Fruit fly (Drosophila melanogaster) whole organism, wandering third instar larva: ENCODE data around the gene Cpr78Ca.

Experiments used
- Abd-B ChIP-seq: fragments of >200 bp; optimal IDR thresholded peaks from 2 replicates; lab custom pipeline; 2017; ENCODE audit warnings: missing biosample characterization, missing genetic modification characterization
- CG32264 ChIP-seq: fragments of 200-800 bp; sonication (Bioruptor generic); optimal IDR thresholded peaks from 2 replicates; lab custom pipeline; 2016; ENCODE audit warnings: missing biosample characterization, missing genetic modification characterization
- CG9705 ChIP-seq: fragments of 200-800 bp; sonication (Bioruptor generic); optimal IDR thresholded peaks from 2 replicates; lab custom pipeline; 2018; ENCODE audit warnings: missing biosample characterization, mild to moderate bottlenecking, missing genetic modification characterization
- CrebA ChIP-seq: fragments of 200-800 bp; sonication (Bioruptor generic); optimal IDR thresholded peaks from 2 replicates; lab custom pipeline; 2016; ENCODE audit warnings: missing biosample characterization, mild to moderate bottlenecking, missing genetic modification characterization, borderline replicate concordance
- Dfd ChIP-seq: fragments of >200 bp; optimal IDR thresholded peaks from 2 replicates; lab custom pipeline; 2017; ENCODE audit warnings: missing biosample characterization, missing genetic modification characterization
- Dif ChIP-seq: fragments of 200-275, 200-300 bp; sonication (Bioruptor generic); optimal IDR thresholded peaks from 2 replicates; lab custom pipeline; 2018; ENCODE audit warnings: missing biosample characterization, missing genetic modification characterization; ENCODE audit not compliant: partially characterized antibody
- GATAd ChIP-seq: sonication (Bioruptor generic); optimal IDR thresholded peaks from 2 replicates; lab custom pipeline; 2016; ENCODE audit warnings: missing biosample characterization, missing genetic modification characterization
- HLH106 ChIP-seq: fragments of 200-800 bp; optimal IDR thresholded peaks from 3 replicates; lab custom pipeline; 2019; ENCODE audit warnings: missing biosample characterization, mild to moderate bottlenecking, missing genetic modification characterization, moderate library complexity
- Hnf4 ChIP-seq: fragments of 200-800 bp; sonication (Bioruptor generic); optimal IDR thresholded peaks from 2 replicates; lab custom pipeline; 2016; ENCODE audit warnings: missing biosample characterization, mild to moderate bottlenecking, missing genetic modification characterization
- Hr78 ChIP-seq: fragments of >200 bp; optimal IDR thresholded peaks from 2 replicates; lab custom pipeline; 2017; ENCODE audit warnings: missing biosample characterization, missing genetic modification characterization
- Jra ChIP-seq: sonication (Bioruptor generic); optimal IDR thresholded peaks from 2 replicates; lab custom pipeline; 2016; ENCODE audit warnings: missing biosample characterization, missing genetic modification characterization
- Myc ChIP-seq: fragments of >200 bp; optimal IDR thresholded peaks from 2 replicates; lab custom pipeline; 2017
- N ChIP-seq: fragments of >200 bp; optimal IDR thresholded peaks from 2 replicates; lab custom pipeline; 2018; ENCODE audit warnings: missing biosample characterization, missing external identifiers, missing genetic modification characterization
- OdsH ChIP-seq: fragments of 200-800 bp; sonication (Bioruptor generic); optimal IDR thresholded peaks from 2 replicates; lab custom pipeline; 2016; ENCODE audit warnings: missing biosample characterization, mild to moderate bottlenecking, missing genetic modification characterization
- Rel ChIP-seq, 2 experiments: fragments of 200-800 bp; sonication (Bioruptor generic) in 1 of 2; optimal IDR thresholded peaks; 2 replicates in 1 of 2; 3 replicates in 1 of 2; lab custom pipeline; 2016 to 2019; ENCODE audit warnings: mild to moderate bottlenecking in 2 of 2, missing biosample characterization in 2 of 2, missing genetic modification characterization in 2 of 2, moderate library complexity in 1 of 2
- Sp1 ChIP-seq: fragments of 200-800 bp; sonication (Bioruptor generic); optimal IDR thresholded peaks from 3 replicates; lab custom pipeline; 2019; ENCODE audit warnings: missing biosample characterization, mild to moderate bottlenecking, missing genetic modification characterization, moderate library complexity
- Vsx2 ChIP-seq: fragments of 200-300, 225-300 bp; sonication (Bioruptor generic); optimal IDR thresholded peaks from 2 replicates; lab custom pipeline; 2018; ENCODE audit warnings: missing biosample characterization, missing genetic modification characterization; ENCODE audit not compliant: partially characterized antibody
- br ChIP-seq: fragments of 200-800 bp; sonication (Bioruptor generic); optimal IDR thresholded peaks from 2 replicates; lab custom pipeline; 2016; ENCODE audit warnings: missing biosample characterization, missing genetic modification characterization
- brk ChIP-seq: fragments of 200-800 bp; sonication (Bioruptor generic); optimal IDR thresholded peaks from 2 replicates; lab custom pipeline; 2016; ENCODE audit warnings: missing biosample characterization, mild to moderate bottlenecking, missing genetic modification characterization
- dl ChIP-seq, 2 experiments: fragments of 175-275, 200-275 bp in 1 of 2; fragments of 200-275 bp in 1 of 2; sonication (Bioruptor generic); optimal IDR thresholded peaks; lab custom pipeline; 2018; ENCODE audit warnings: mild to moderate bottlenecking in 2 of 2, missing biosample characterization in 2 of 2, missing genetic modification characterization in 2 of 2, moderate library complexity in 2 of 2; ENCODE audit not compliant: partially characterized antibody in 2 of 2, insufficient read depth in 1 of 2
- dmrt93B ChIP-seq: fragments of 200-800 bp; sonication (Bioruptor generic); optimal IDR thresholded peaks from 2 replicates; lab custom pipeline; 2018; ENCODE audit warnings: missing biosample characterization, mild to moderate bottlenecking, missing genetic modification characterization
- dsf ChIP-seq: sonication (Bioruptor generic); optimal IDR thresholded peaks from 2 replicates; lab custom pipeline; 2016; ENCODE audit warnings: missing biosample characterization, missing genetic modification characterization, borderline replicate concordance
- foxo ChIP-seq, 2 experiments: fragments of 200-800 bp; sonication (Bioruptor generic); optimal IDR thresholded peaks; 2 replicates in 1 of 2; 3 replicates in 1 of 2; lab custom pipeline; 2016 to 2017; ENCODE audit warnings: missing biosample characterization in 2 of 2, missing genetic modification characterization in 2 of 2
- fru ChIP-seq: fragments of 200-800 bp; sonication (Bioruptor generic); optimal IDR thresholded peaks from 3 replicates; lab custom pipeline; 2016; ENCODE audit warnings: missing biosample characterization, mild to moderate bottlenecking, missing genetic modification characterization
- h ChIP-seq: fragments of 200-800 bp; sonication (Bioruptor generic); optimal IDR thresholded peaks from 3 replicates; lab custom pipeline; 2016; ENCODE audit warnings: missing biosample characterization, mild to moderate bottlenecking, missing genetic modification characterization
- jim ChIP-seq: fragments of 175-275, 200-325 bp; sonication (Bioruptor generic); optimal IDR thresholded peaks from 2 replicates; lab custom pipeline; 2016; ENCODE audit warnings: missing biosample characterization, mild to moderate bottlenecking, missing genetic modification characterization
- lola ChIP-seq: fragments of >200 bp; optimal IDR thresholded peaks from 2 replicates; lab custom pipeline; 2017; ENCODE audit warnings: missing biosample characterization, missing genetic modification characterization
- pan ChIP-seq: fragments of >200 bp; optimal IDR thresholded peaks from 2 replicates; lab custom pipeline; 2017
- psq ChIP-seq: fragments of 200-800 bp; sonication (Bioruptor generic); optimal IDR thresholded peaks from 3 replicates; lab custom pipeline; 2017; ENCODE audit warnings: missing biosample characterization, mild to moderate bottlenecking, missing genetic modification characterization, moderate library complexity
- rgr ChIP-seq: fragments of 200-800 bp; sonication (Bioruptor generic); optimal IDR thresholded peaks from 3 replicates; lab custom pipeline; 2016; ENCODE audit warnings: missing biosample characterization, mild to moderate bottlenecking, missing genetic modification characterization
- sage ChIP-seq: fragments of 200-800 bp; sonication (Bioruptor generic); optimal IDR thresholded peaks from 2 replicates; lab custom pipeline; 2016; ENCODE audit warnings: missing biosample characterization, mild to moderate bottlenecking, missing genetic modification characterization
- sv ChIP-seq: fragments of 200-800 bp; sonication (Bioruptor generic); optimal IDR thresholded peaks from 3 replicates; lab custom pipeline; 2016; ENCODE audit warnings: missing biosample characterization, missing genetic modification characterization
- usp ChIP-seq: fragments of >200 bp; optimal IDR thresholded peaks from 2 replicates; lab custom pipeline; 2017; ENCODE audit warnings: missing biosample characterization, missing genetic modification characterization
- woc ChIP-seq: sonication (Bioruptor generic); optimal IDR thresholded peaks from 2 replicates; lab custom pipeline; 2016; ENCODE audit warnings: missing biosample characterization, mild to moderate bottlenecking, missing genetic modification characterization

Cpr78Ca gene

DNA sequence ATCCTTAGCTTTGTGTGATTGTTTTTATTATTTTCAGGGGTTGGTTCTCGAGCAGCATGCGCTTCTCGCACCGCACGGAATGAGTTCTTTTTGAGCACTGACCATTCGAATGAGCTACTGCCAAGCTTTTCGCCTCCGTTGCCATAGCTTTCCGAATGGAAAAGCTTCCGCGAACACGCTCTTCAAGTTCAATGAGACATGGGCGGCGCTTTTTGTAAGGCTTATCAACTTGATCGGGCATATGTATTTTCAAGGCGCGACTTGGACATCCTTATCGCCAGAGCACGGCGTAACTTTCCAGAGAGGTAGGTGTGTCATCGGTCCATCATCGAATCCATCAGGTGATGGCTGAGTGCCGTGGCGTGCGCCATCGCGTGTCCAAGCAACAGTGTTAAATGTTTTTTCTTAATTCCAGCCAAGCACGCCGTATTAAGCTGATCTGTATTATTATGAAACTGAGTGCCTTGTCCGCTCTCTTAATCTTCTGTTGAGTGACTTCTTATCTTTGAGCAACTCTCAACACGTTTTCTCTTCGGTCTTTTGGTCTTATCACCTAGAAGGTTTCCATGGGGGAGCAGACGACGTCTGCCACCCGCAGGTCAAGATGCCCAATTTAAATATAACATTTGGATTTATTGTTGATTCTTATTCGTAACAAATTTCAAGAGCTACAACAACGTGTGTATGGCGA is 12.6 kb downstream of the Cpr78Ca start, which contains the start of gene AcCoAS (continued):
- no peak for TF ChIP-seq woc (GFP tag; lab: Kevin White, UChicago)
- no peak for TF ChIP-seq jim (GFP tag; lab: Kevin White, UChicago)
- TF ChIP-seq Abd-B (GFP tag; lab: Kevin White, UChicago): no peak
- TF ChIP-seq rgr (GFP tag; lab: Kevin White, UChicago): peak; percentile 67
- no peak for TF ChIP-seq CG9705
- peak; percentile 4 for TF ChIP-seq CG32264 (GFP tag; lab: Kevin White, UChicago)
- no peak for TF ChIP-seq Dif (GFP tag; lab: Kevin White, UChicago)
- TF ChIP-seq pan (lab: Kevin White, UChicago): no peak
- no peak for TF ChIP-seq usp (GFP tag; lab: Kevin White, UChicago)
- TF ChIP-seq sv (GFP tag; lab: Kevin White, UChicago): peak; percentile 4
- peak; percentile 87 for TF ChIP-seq h (GFP tag; lab: Kevin White, UChicago)
- TF ChIP-seq dsf (GFP tag; lab: Kevin White, UChicago): no peak
- peak; percentile 29 for TF ChIP-seq psq (GFP tag; lab: Kevin White, UChicago)
- no peak for TF ChIP-seq Rel (GFP tag; optimal IDR thresholded peaks at IDR 0.05; lab: Kevin White, UChicago)
- TF ChIP-seq Rel (tag; optimal IDR thresholded peaks at IDR 0.05; lab: Kevin White, UChicago): peak; percentile 33
- no peak for TF ChIP-seq Vsx2 (GFP tag; lab: Kevin White, UChicago)
- TF ChIP-seq Dfd (GFP tag; lab: Kevin White, UChicago): no peak
- peak; percentile 63 for TF ChIP-seq fru
- TF ChIP-seq Jra (GFP tag; lab: Kevin White, UChicago): peak; percentile 47

DNA sequence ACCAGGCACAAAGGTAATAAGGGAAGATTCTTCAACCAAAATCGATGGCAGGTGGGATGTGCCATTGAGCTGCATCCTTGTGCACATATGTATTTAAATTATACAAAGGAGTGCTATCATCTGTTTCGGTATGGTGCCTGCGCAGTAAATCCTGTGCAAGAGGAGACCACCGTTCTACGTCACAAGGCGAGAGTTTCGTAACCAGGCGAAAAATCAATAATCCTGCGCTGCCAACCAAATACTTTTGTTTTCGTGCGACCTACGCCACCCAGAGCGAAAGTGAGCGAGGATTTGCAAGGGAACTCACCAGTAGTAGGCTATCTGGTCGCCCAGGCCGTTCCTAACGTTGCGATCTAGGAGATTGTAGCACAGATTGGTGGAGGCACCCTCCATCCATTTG is 13.4 kb downstream of the Cpr78Ca start:
- TF ChIP-seq CG32264 (GFP tag; lab: Kevin White, UChicago): no peak
- TF ChIP-seq OdsH (GFP tag; lab: Kevin White, UChicago): no peak
- TF ChIP-seq Sp1 (GFP tag; lab: Kevin White, UChicago): no peak
- TF ChIP-seq brk: no peak
- TF ChIP-seq HLH106: no peak
- no peak for TF ChIP-seq br (GFP tag; lab: Kevin White, UChicago)
- TF ChIP-seq Dfd (GFP tag; lab: Kevin White, UChicago): no peak
- no peak for TF ChIP-seq Abd-B (GFP tag; lab: Kevin White, UChicago)
- TF ChIP-seq GATAd (GFP tag; lab: Kevin White, UChicago): no peak
- TF ChIP-seq psq (GFP tag; lab: Kevin White, UChicago): no peak
- no peak for TF ChIP-seq N
- TF ChIP-seq woc (GFP tag; lab: Kevin White, UChicago): no peak
- TF ChIP-seq Rel (GFP tag; optimal IDR thresholded peaks at IDR 0.05; lab: Kevin White, UChicago): no peak
- no peak for TF ChIP-seq Rel (tag; optimal IDR thresholded peaks at IDR 0.05; lab: Kevin White, UChicago)

DNA sequence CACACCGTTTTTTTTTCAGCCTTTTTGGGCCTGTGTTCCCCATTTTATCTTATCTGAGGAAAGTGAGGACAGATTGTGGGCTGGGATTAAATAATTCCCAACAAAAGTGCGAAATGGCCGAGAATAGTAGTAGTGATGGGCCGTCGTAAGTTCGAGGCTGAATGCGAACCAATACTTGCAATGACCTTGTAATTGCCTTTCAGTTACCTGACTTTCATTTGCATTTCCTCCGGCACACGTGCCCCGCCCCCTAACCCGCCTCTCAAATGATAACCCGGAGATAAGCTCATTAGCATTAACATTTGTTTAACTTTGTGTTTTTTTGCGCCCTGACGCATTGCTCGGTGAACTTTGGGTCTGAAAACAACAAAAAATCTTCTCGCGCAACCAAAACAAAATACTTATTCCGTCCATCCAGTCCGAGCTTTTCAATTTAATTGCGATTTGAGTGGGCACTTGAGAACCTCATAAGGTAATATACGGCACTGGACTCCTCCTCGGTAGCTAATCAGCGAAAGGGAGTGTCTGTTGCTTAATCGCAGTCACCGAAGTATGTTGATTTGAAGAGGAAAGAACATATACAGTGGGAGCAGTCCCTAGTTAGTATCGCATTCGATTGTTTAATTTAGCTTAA is 14.6 kb downstream of the Cpr78Ca start:
- TF ChIP-seq sv (GFP tag; lab: Kevin White, UChicago) (no peak), Vsx2 (GFP tag; lab: Kevin White, UChicago) (peak; percentile 39), fru (no peak), h (GFP tag; lab: Kevin White, UChicago) (peak; percentile 15), Dif (GFP tag; lab: Kevin White, UChicago) (no peak), Myc (lab: Kevin White, UChicago) (no peak), lola (GFP tag; lab: Kevin White, UChicago) (no peak), Dfd (GFP tag; lab: Kevin White, UChicago) (no peak), Rel (GFP tag; optimal IDR thresholded peaks at IDR 0.05; lab: Kevin White, UChicago) (no peak), Rel (tag; optimal IDR thresholded peaks at IDR 0.05; lab: Kevin White, UChicago) (peak; percentile 15)

DNA sequence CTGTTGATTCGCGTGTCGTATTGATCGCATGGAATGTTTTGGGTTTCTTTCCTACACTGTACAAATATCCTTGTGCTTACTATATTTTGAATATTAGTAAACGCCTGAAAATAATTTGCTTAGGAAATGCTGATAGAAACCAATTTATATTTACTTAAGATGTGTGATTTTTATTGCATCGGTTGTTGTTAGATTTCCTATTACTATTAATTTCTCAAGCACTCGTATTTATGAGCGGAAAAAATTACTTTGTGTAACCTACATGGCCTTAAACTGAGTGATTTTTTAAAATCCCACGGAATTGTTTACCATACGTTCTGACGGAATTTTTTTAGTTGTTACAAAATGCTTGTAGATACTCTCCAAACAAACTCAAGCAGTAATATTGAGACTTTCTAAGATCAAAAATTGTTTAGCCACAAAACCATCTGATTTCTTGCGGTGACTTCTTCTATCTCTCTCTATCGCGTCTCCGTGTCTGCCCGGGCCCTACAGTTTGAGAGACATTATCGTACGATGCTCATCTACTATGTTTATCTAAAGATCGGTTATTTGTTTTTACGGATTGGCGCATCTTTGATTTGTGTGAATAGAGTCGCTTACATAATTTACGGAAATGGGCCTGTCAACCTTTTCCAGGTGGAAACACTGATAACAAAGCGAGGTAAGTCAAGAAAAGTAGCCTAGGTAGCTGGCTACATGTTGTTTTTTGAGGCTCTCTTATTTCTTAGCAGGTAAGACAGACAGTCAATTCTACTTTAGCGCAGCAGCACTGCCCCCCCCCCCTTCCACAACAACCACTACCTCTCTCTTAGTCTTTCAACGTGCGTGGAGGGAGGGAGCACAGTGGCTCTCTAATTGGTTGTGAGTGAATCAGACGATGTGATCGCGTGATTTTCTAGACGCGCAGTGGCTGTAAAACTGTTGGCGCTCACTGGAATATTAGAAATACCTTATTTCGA is 16.0 kb downstream of the Cpr78Ca start:
- TF ChIP-seq sage (GFP tag; lab: Kevin White, UChicago) (no peak), Jra (GFP tag; lab: Kevin White, UChicago) (peak; percentile 37), Dfd (GFP tag; lab: Kevin White, UChicago) (no peak), Sp1 (GFP tag; lab: Kevin White, UChicago) (peak; percentile 48), sv (GFP tag; lab: Kevin White, UChicago) (peak; percentile 67), brk (no peak), CG32264 (GFP tag; lab: Kevin White, UChicago) (no peak), HLH106 (peak; percentile 40), fru (peak; percentile 60), foxo (GFP tag; optimal IDR thresholded peaks at IDR 0.05; lab: Kevin White, UChicago) (peak in 1 of 2 experiments; percentile 65), Abd-B (GFP tag; lab: Kevin White, UChicago) (no peak), OdsH (GFP tag; lab: Kevin White, UChicago) (peak; percentile 57), dmrt93B (GFP tag; lab: Kevin White, UChicago) (peak; percentile 24), Hr78 (GFP tag; lab: Kevin White, UChicago) (no peak), lola (GFP tag; lab: Kevin White, UChicago) (no peak), CrebA (GFP tag; lab: Kevin White, UChicago) (no peak), h (GFP tag; lab: Kevin White, UChicago) (peak; percentile 58), dsf (GFP tag; lab: Kevin White, UChicago) (peak; percentile 6), dl (GFP tag; optimal IDR thresholded peaks at IDR 0.05; lab: Kevin White, UChicago; ENCODE audit: insufficient read depth in 1 of 2, partially characterized antibody in 2 of 2) (no peak), jim (GFP tag; lab: Kevin White, UChicago) (no peak), br (GFP tag; lab: Kevin White, UChicago) (peak; percentile 33), CG9705 (no peak), pan (lab: Kevin White, UChicago) (no peak), Hnf4 (GFP tag; lab: Kevin White, UChicago) (peak; percentile 39)
